Worm (Caenorhabditis elegans): Measurements from ENCODE around the gene dlc-4.

The dlc-4 gene

ce11 chrIV:16400412-16401381, 42.4 kb upstream of the dlc-4 start (continued):
- TF ChIP-seq unc-130 (GFP tag; optimal IDR thresholded peaks at IDR 0.05): peak; percentile 61
- TF ChIP-seq Y67H2A.10 (GFP tag; conservative IDR thresholded peaks at IDR 0.05): no peak
- TF ChIP-seq ztf-6 (GFP tag; IDR thresholded peaks at IDR 0.05): no peak
- no peak for TF ChIP-seq repo-1 (tag; optimal IDR thresholded peaks at IDR 0.05)
- TF ChIP-seq attf-3 (GFP tag; conservative IDR thresholded peaks at IDR 0.05): no peak
- peak; percentile 80; the same call in 1 of the 2 replicates for TF ChIP-seq ztf-25 (GFP tag; IDR thresholded peaks at IDR 0.05)
- TF ChIP-seq somi-1 (GFP tag; optimal IDR thresholded peaks at IDR 0.05): peak; percentile 37
- no peak for TF ChIP-seq sptf-2 (GFP tag; optimal IDR thresholded peaks at IDR 0.05)
- peak; percentile 50 for TF ChIP-seq rcor-1 (GFP tag; IDR thresholded peaks at IDR 0.05)
- no peak for TF ChIP-seq nhr-179 (tag; optimal IDR thresholded peaks at IDR 0.05)
- no peak for TF ChIP-seq ZK185.1 (tag; optimal IDR thresholded peaks at IDR 0.05; ENCODE audit: poor library complexity, severe bottlenecking)
- TF ChIP-seq F37B4.10 (GFP tag; IDR thresholded peaks at IDR 0.05): no peak
- no peak for TF ChIP-seq ztf-22 (GFP tag; optimal IDR thresholded peaks at IDR 0.05)
- TF ChIP-seq lin-54 (GFP tag; optimal IDR thresholded peaks at IDR 0.05): peak; percentile 72
- 0 out of 2 replicates have a peak, but pooled peaks have one; percentile 40 for TF ChIP-seq let-526 (GFP tag; IDR thresholded peaks at IDR 0.05)
- no peak for TF ChIP-seq gei-17 (GFP tag; optimal IDR thresholded peaks at IDR 0.05)
- peak; percentile 89 for TF ChIP-seq snpc-4 (GFP tag; optimal IDR thresholded peaks at IDR 0.05)
- TF ChIP-seq snpc-4 (tag; optimal IDR thresholded peaks at IDR 0.05): peak in 3 of 4 experiments; percentile 76 to 96 (median 88)
- peak; percentile 90 for TF ChIP-seq pbrm-1 (GFP tag; IDR thresholded peaks at IDR 0.05)
- peak; percentile 94 for TF ChIP-seq B0261.1 (tag; optimal IDR thresholded peaks at IDR 0.05)
- no peak for TF ChIP-seq madf-3 (GFP tag; IDR thresholded peaks at IDR 0.05)
- peak; percentile 48; the same call in 1 of the 2 replicates for TF ChIP-seq madf-6 (GFP tag; IDR thresholded peaks at IDR 0.05)
- peak; percentile 79 for TF ChIP-seq dox-1 (GFP tag; IDR thresholded peaks at IDR 0.05)
- no peak for TF ChIP-seq C06A6.2 (GFP tag; conservative IDR thresholded peaks at IDR 0.05)
- no peak for TF ChIP-seq cebp-2 (GFP tag; IDR thresholded peaks at IDR 0.05)
- TF ChIP-seq ztf-3 (GFP tag; optimal IDR thresholded peaks at IDR 0.05): no peak
- TF ChIP-seq let-607 (tag; optimal IDR thresholded peaks at IDR 0.05): no peak
- 0 out of 2 replicates have a peak, but pooled peaks have one; percentile 54 for TF ChIP-seq aptf-3 (GFP tag; IDR thresholded peaks at IDR 0.05)
- peak; percentile 39 for TF ChIP-seq hrde-1 (tag; optimal IDR thresholded peaks at IDR 0.05; ENCODE audit: borderline replicate concordance)
- TF ChIP-seq C17E4.6 (GFP tag; IDR thresholded peaks at IDR 0.05): no peak
- TF ChIP-seq F23B12.7 (tag; optimal IDR thresholded peaks at IDR 0.05; ENCODE audit: insufficient read depth): peak; percentile 74
- no peak for TF ChIP-seq akir-1 (GFP tag; optimal IDR thresholded peaks at IDR 0.05)
- no peak for TF ChIP-seq F57C9.4 (tag; optimal IDR thresholded peaks at IDR 0.05)
- TF ChIP-seq tbp1 (GFP tag; optimal IDR thresholded peaks at IDR 0.05): peak; percentile 99
- TF ChIP-seq ccch-3 (GFP tag; optimal IDR thresholded peaks at IDR 0.05): no peak
- TF ChIP-seq snpc-3.4 (tag; optimal IDR thresholded peaks at IDR 0.05): peak; percentile 68
- TF ChIP-seq F22D6.2 (tag; optimal IDR thresholded peaks at IDR 0.05): no peak
- TF ChIP-seq zfh-2 (GFP tag; conservative IDR thresholded peaks at IDR 0.05): no peak
- TF ChIP-seq dpl-1 (GFP tag; optimal IDR thresholded peaks at IDR 0.05): no peak
- TF ChIP-seq T26A5.8 (tag; optimal IDR thresholded peaks at IDR 0.05): peak; percentile 64
- peak; percentile 86 for TF ChIP-seq D2030.7 (GFP tag; IDR thresholded peaks at IDR 0.05)
- no peak for TF ChIP-seq ets-4 (GFP tag; optimal IDR thresholded peaks at IDR 0.05)
- no peak for TF ChIP-seq egl-18 (GFP tag; IDR thresholded peaks at IDR 0.05)
- TF ChIP-seq tlf-1 (GFP tag; optimal IDR thresholded peaks at IDR 0.05): no peak
- 0 out of 2 replicates have a peak, but pooled peaks have one; percentile 13 for TF ChIP-seq nhr-120 (GFP tag; IDR thresholded peaks at IDR 0.05)
- no peak for TF ChIP-seq lir-1 (GFP tag; conservative IDR thresholded peaks at IDR 0.05)

All from whole organism, young adult.